Worm (Caenorhabditis elegans) whole organism, mixed stage, embryonic: ENCODE data around the gene daz-1.
A peak's percentile ranks its signal among the peaks of the same experiment; 100 is the strongest.

ENCODE experiments used
- M03D4.4 ChIP-seq: sonication (generic microtip); optimal IDR thresholded peaks from 2 replicates; lab custom pipeline; 2017; ENCODE audit warnings: mild to moderate bottlenecking, missing genetic modification characterization, missing compliant biosample characterization
- bed-3 ChIP-seq: fragments of 200-800 bp; sonication (Bioruptor generic); optimal IDR thresholded peaks from 3 replicates; lab custom pipeline; 2018; ENCODE audit warnings: mild to moderate bottlenecking, missing genetic modification characterization, moderate library complexity, missing compliant biosample characterization
- blmp-1 ChIP-seq: fragments of 150-350 bp; optimal IDR thresholded peaks from 2 replicates; lab custom pipeline; 2014; ENCODE audit warnings: missing biosample characterization, missing genetic modification characterization
- ceh-43 ChIP-seq: fragments of 200-800 bp; sonication (Bioruptor generic); optimal IDR thresholded peaks from 2 replicates; lab custom pipeline; 2018; ENCODE audit warnings: mild to moderate bottlenecking, missing genetic modification characterization, moderate library complexity, missing compliant biosample characterization
- ceh-83 ChIP-seq: fragments of 200-800 bp; sonication (Bioruptor generic); optimal IDR thresholded peaks from 2 replicates; lab custom pipeline; 2018; ENCODE audit warnings: mild to moderate bottlenecking, missing genetic modification characterization, missing compliant biosample characterization
- ces-1 ChIP-seq: fragments of 150-350 bp; optimal IDR thresholded peaks from 2 replicates; lab custom pipeline; 2014; ENCODE audit warnings: missing biosample characterization, missing genetic modification reagents, missing genetic modification characterization
- cnd-1 ChIP-seq: fragments of 200-800 bp; sonication (Bioruptor generic); optimal IDR thresholded peaks from 2 replicates; lab custom pipeline; 2018; ENCODE audit warnings: mild to moderate bottlenecking, missing genetic modification characterization, missing compliant biosample characterization
- drap-1 ChIP-seq: fragments of 200-800 bp; sonication (Bioruptor generic); optimal IDR thresholded peaks from 3 replicates; lab custom pipeline; 2018; ENCODE audit warnings: mild to moderate bottlenecking, missing genetic modification characterization, missing compliant biosample characterization
- elt-1 ChIP-seq: sonication (generic microtip); optimal IDR thresholded peaks from 2 replicates; lab custom pipeline; 2017; ENCODE audit warnings: missing genetic modification characterization, mild to moderate bottlenecking, missing compliant biosample characterization, antibody characterized with exemption, moderate library complexity, borderline replicate concordance; ENCODE audit not compliant: insufficient read depth
- elt-3 ChIP-seq: fragments of 150-350 bp; optimal IDR thresholded peaks from 2 replicates; lab custom pipeline; 2014; ENCODE audit warnings: missing biosample characterization, missing genetic modification characterization
- ham-2 ChIP-seq: fragments of 200-800 bp; sonication (Bioruptor generic); optimal IDR thresholded peaks from 2 replicates; lab custom pipeline; 2018; ENCODE audit warnings: mild to moderate bottlenecking, missing genetic modification characterization, missing compliant biosample characterization
- hlh-1 ChIP-seq: fragments of 150-350 bp; optimal IDR thresholded peaks from 2 replicates; lab custom pipeline; 2014; ENCODE audit warnings: missing biosample characterization, missing genetic modification reagents, missing genetic modification characterization
- lin-13 ChIP-seq: fragments of 150-350 bp; optimal IDR thresholded peaks from 2 replicates; lab custom pipeline; 2014; ENCODE audit warnings: missing biosample characterization, missing genetic modification characterization
- lin-32 ChIP-seq: fragments of 200-800 bp; sonication (Bioruptor generic); optimal IDR thresholded peaks from 2 replicates; lab custom pipeline; 2018; ENCODE audit warnings: mild to moderate bottlenecking, missing genetic modification characterization, missing compliant biosample characterization
- lsy-2 ChIP-seq: fragments of 150-350 bp; optimal IDR thresholded peaks from 2 replicates; lab custom pipeline; 2014; ENCODE audit warnings: missing biosample characterization, missing genetic modification characterization
- mep-1 ChIP-seq: fragments of 150-350 bp; optimal IDR thresholded peaks from 2 replicates; lab custom pipeline; 2017; ENCODE audit warnings: missing biosample characterization, missing genetic modification reagents, missing genetic modification characterization, inconsistent platforms
- nhr-2 ChIP-seq: fragments of 150-350 bp; optimal IDR thresholded peaks from 2 replicates; lab custom pipeline; 2014; ENCODE audit warnings: missing biosample characterization, missing genetic modification characterization
- nhr-237 ChIP-seq: fragments of 150-350 bp; optimal IDR thresholded peaks from 2 replicates; lab custom pipeline; 2014; ENCODE audit warnings: missing biosample characterization, missing genetic modification characterization
- nhr-28 ChIP-seq: fragments of 150-350 bp; optimal IDR thresholded peaks from 2 replicates; lab custom pipeline; 2014; ENCODE audit warnings: missing biosample characterization, missing genetic modification characterization
- nhr-76 ChIP-seq: sonication (generic microtip); optimal IDR thresholded peaks from 2 replicates; lab custom pipeline; 2017; ENCODE audit warnings: missing biosample characterization, missing genetic modification characterization
- pha-4 ChIP-seq: fragments of 150-350 bp; optimal IDR thresholded peaks from 2 replicates; lab custom pipeline; 2018; ENCODE audit warnings: missing biosample characterization, missing genetic modification reagents, missing genetic modification characterization
- sem-2 ChIP-seq: fragments of 200-800 bp; sonication (Bioruptor generic); optimal IDR thresholded peaks from 2 replicates; lab custom pipeline; 2018; ENCODE audit warnings: mild to moderate bottlenecking, missing genetic modification characterization, missing compliant biosample characterization
- snpc-4 ChIP-seq: fragments of 150-350 bp; optimal IDR thresholded peaks from 2 replicates; lab custom pipeline; 2014; ENCODE audit warnings: missing biosample characterization, missing genetic modification characterization
- sptf-1 ChIP-seq: sonication (generic microtip); optimal IDR thresholded peaks from 2 replicates; lab custom pipeline; 2017; ENCODE audit warnings: mild to moderate bottlenecking, missing genetic modification characterization, moderate library complexity, missing compliant biosample characterization
- tbx-8 ChIP-seq: fragments of 200-800 bp; sonication (Bioruptor generic); optimal IDR thresholded peaks from 2 replicates; lab custom pipeline; 2018; ENCODE audit warnings: mild to moderate bottlenecking, missing genetic modification characterization, moderate library complexity, missing compliant biosample characterization
- unc-120 ChIP-seq: sonication (generic microtip); optimal IDR thresholded peaks from 2 replicates; lab custom pipeline; 2017; ENCODE audit warnings: missing genetic modification characterization, missing compliant biosample characterization; ENCODE audit not compliant: poor library complexity, severe bottlenecking
- unc-39 ChIP-seq: fragments of 150-350 bp; optimal IDR thresholded peaks from 2 replicates; lab custom pipeline; 2014; ENCODE audit warnings: missing biosample characterization, missing genetic modification characterization
- unc-62 ChIP-seq: fragments of 150-350 bp; optimal IDR thresholded peaks from 2 replicates; lab custom pipeline; 2014; ENCODE audit warnings: missing biosample characterization, missing genetic modification reagents, missing genetic modification characterization
- zip-8 ChIP-seq: fragments of 150-350 bp; optimal IDR thresholded peaks from 2 replicates; lab custom pipeline; 2014; ENCODE audit warnings: missing biosample characterization, missing genetic modification characterization
- ztf-11 ChIP-seq: fragments of 150-350 bp; optimal IDR thresholded peaks from 2 replicates; lab custom pipeline; 2014; ENCODE audit warnings: missing biosample characterization, missing genetic modification characterization

Gene daz-1

ce11 chrII:5463692-5464300 lies 7.7 kb downstream of the daz-1 start:
- TF ChIP-seq drap-1: no peak
- peak; percentile 41 for TF ChIP-seq cnd-1 (tag; lab: Kevin White, UChicago)
- no peak for TF ChIP-seq ceh-83 (GFP tag; lab: Kevin White, UChicago)
- TF ChIP-seq lin-32 (GFP tag; lab: Kevin White, UChicago): peak; percentile 24
- TF ChIP-seq zip-8 (tag; lab: Kevin White, UChicago): no peak
- peak; percentile 98 for TF ChIP-seq nhr-2 (tag; lab: Kevin White, UChicago)
- no peak for TF ChIP-seq lsy-2 (tag; lab: Kevin White, UChicago)
- no peak for TF ChIP-seq pha-4
- TF ChIP-seq elt-3: no peak
- no peak for TF ChIP-seq mep-1
- TF ChIP-seq unc-62 (GFP tag; lab: Kevin White, UChicago): no peak
- peak; percentile 47 for TF ChIP-seq hlh-1 (tag; lab: Kevin White, UChicago)
- TF ChIP-seq tbx-8 (GFP tag; lab: Kevin White, UChicago): no peak

- TF ChIP-seq ceh-43: no peak
- peak; percentile 74 for TF ChIP-seq hlh-1 (tag; lab: Kevin White, UChicago)
- peak; percentile 27 for TF ChIP-seq unc-120 (tag; lab: Kevin White, UChicago)
Measured at ce11 chrII:5465729-5466408, 9.8 kb downstream of the daz-1 start, which contains the start of gene clr-1. Gene clr-1, plus strand, starts transcription at chrII:5466358.

- TF ChIP-seq mep-1 (peak; percentile 11), nhr-237 (tag; lab: Kevin White, UChicago) (peak; percentile 34), cnd-1 (tag; lab: Kevin White, UChicago) (no peak), M03D4.4 (tag; lab: Kevin White, UChicago) (no peak), lin-13 (tag; lab: Kevin White, UChicago) (peak; percentile 42), lsy-2 (tag; lab: Kevin White, UChicago) (peak; percentile 73), elt-3 (no peak), ces-1 (GFP tag; lab: Kevin White, UChicago) (peak; percentile 84)
- TF ChIP-seq, all 35 proteins: peak for 5
Measured at ce11 chrII:5473946-5474423, 17.9 kb downstream of the daz-1 start, which contains the start of gene mrps-16. Gene mrps-16, plus strand, starts transcription at chrII:5474373.

DNA sequence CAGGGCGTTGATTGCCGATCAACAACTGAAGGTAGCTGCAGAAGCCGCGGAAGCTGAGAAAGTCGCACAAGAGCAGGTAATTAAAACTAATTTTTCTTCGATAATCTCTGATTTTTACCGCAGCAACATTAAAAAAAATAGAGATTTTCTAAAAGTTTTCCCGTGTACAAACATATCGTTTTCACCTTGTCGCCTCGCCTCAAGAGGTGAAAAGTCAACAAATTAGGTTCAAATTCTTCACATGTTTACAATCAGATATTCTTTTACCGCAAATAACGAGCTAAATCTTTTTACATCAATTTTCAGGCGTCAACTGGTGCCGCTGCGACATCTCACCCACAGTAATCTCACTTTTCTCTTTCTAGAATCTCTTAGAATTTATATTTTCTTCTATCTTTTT lies 18.8 kb downstream of the daz-1 start, which contains the start of gene ilcr-2:
TSS of gene ilcr-2 (plus strand) at position 301 of the 400 bp plus-strand sequence.
- no peak for TF ChIP-seq hlh-1 (tag; lab: Kevin White, UChicago)
- no peak for TF ChIP-seq elt-1 (tag; lab: Kevin White, UChicago)
- no peak for TF ChIP-seq nhr-76 (tag; lab: Kevin White, UChicago)
- no peak for TF ChIP-seq elt-3
- TF ChIP-seq unc-39 (tag; lab: Kevin White, UChicago): no peak
- TF ChIP-seq ceh-83 (GFP tag; lab: Kevin White, UChicago): no peak
- TF ChIP-seq lin-32 (GFP tag; lab: Kevin White, UChicago): no peak
- no peak for TF ChIP-seq nhr-237 (tag; lab: Kevin White, UChicago)
- TF ChIP-seq lsy-2 (tag; lab: Kevin White, UChicago): no peak
- TF ChIP-seq tbx-8 (GFP tag; lab: Kevin White, UChicago): no peak
- TF ChIP-seq nhr-2 (tag; lab: Kevin White, UChicago): no peak
- TF ChIP-seq sem-2: no peak
- no peak for TF ChIP-seq nhr-28 (tag; lab: Kevin White, UChicago)
- TF ChIP-seq, all 35 proteins: peak for 0

ce11 chrII:5478318-5478717 lies 22.2 kb downstream of the daz-1 start, which contains the start of gene F56D1.1:
Gene F56D1.1, plus strand, starts transcription at chrII:5478618.
- TF ChIP-seq ztf-11: no peak

DNA sequence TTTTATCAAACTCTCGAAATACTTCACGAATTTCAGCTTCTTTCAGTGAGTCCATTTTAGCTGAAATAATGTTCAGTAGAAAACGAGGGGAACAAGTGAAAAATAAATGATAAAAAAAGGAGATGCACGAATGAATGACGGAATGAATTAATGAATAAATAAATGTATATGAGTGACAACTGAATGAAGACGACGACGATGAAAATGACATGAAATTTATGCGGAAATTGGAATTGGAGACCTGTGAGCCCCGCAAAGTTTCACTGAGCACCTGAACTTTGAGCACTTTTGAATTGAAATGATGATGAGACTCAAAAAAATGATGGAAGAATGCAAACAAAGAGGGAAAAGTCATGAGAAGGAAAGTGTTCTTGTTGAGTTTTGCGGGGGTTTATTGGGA lies 25.9 kb downstream of the daz-1 start, which contains the start of gene cal-8:
TSS of gene cal-8 (minus strand) at position 60 of the 400 bp plus-strand sequence.
- no peak for TF ChIP-seq ztf-11
- TF ChIP-seq drap-1: no peak
- no peak for TF ChIP-seq bed-3 (GFP tag; lab: Kevin White, UChicago)
- TF ChIP-seq snpc-4 (tag; lab: Kevin White, UChicago): no peak
- no peak for TF ChIP-seq M03D4.4 (tag; lab: Kevin White, UChicago)
- TF ChIP-seq zip-8 (tag; lab: Kevin White, UChicago): no peak
- TF ChIP-seq nhr-2 (tag; lab: Kevin White, UChicago): no peak
- TF ChIP-seq ham-2 (GFP tag; lab: Kevin White, UChicago): no peak
- no peak for TF ChIP-seq ceh-83 (GFP tag; lab: Kevin White, UChicago)
- TF ChIP-seq sptf-1: no peak
- no peak for TF ChIP-seq sem-2
- no peak for TF ChIP-seq unc-39 (tag; lab: Kevin White, UChicago)
- TF ChIP-seq blmp-1 (tag; lab: Kevin White, UChicago): no peak
- TF ChIP-seq, all 35 proteins: peak for 0
